Worm (Caenorhabditis elegans): ENCODE data around the gene F23B12.4.

F23B12.4 gene

DNA sequence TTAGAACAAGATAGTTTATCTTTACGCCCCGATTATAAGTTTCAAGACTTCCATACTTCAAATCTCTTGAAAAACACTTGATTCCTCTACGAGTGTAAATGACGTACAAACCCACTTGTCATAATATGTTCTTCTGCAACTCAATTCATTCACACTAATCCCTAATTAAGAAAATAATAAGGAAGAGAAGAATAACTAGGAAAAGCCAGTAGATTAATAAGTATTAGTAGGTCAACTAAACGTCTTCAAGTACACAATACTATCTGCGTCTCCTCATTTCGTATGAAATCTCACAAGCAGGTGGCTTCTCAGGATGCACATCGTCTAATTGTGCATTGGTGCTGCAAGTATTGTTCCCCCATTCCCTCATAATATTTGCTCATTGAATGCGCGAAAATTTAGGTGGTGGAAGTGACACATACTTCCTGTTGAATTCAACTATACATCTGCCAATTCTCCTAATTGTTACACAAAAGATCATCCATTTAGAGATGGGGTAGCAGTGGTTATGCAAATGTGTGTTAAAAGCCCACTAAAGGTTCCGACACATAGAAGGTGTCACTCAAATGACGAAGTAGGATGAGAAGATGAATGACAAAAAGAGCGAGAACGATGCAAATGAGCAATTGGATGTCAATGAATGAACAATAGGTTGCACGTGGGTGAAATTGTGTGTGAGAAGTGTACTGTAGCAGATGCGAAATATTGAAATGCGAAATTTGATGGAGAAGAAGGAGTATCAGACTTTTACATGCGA, 13.7 kb upstream of the F23B12.4 start:
- TF ChIP-seq ztf-11 (tag; optimal IDR thresholded peaks at IDR 0.05) (no peak), F13H6.1 (tag; optimal IDR thresholded peaks at IDR 0.05) (no peak), nhr-77 (tag; optimal IDR thresholded peaks at IDR 0.05) (no peak), egl-27 (tag; optimal IDR thresholded peaks at IDR 0.05) (no peak), dmd-4 (tag; optimal IDR thresholded peaks at IDR 0.05) (no peak), C34F6.9 (tag; optimal IDR thresholded peaks at IDR 0.05) (no peak), elt-3 (tag; optimal IDR thresholded peaks at IDR 0.05) (no peak), elt-1 (tag; optimal IDR thresholded peaks at IDR 0.05) (no peak), ztf-4 (tag; optimal IDR thresholded peaks at IDR 0.05) (no peak), nhr-23 (tag; optimal IDR thresholded peaks at IDR 0.05) (no peak), sem-4 (tag; optimal IDR thresholded peaks at IDR 0.05) (no peak), aly-2 (tag; optimal IDR thresholded peaks at IDR 0.05) (no peak), sma-9 (GFP tag; optimal IDR thresholded peaks at IDR 0.05) (no peak), sma-9 (tag; optimal IDR thresholded peaks at IDR 0.05) (no peak), mdl-1 (tag; optimal IDR thresholded peaks at IDR 0.05) (no peak)

DNA sequence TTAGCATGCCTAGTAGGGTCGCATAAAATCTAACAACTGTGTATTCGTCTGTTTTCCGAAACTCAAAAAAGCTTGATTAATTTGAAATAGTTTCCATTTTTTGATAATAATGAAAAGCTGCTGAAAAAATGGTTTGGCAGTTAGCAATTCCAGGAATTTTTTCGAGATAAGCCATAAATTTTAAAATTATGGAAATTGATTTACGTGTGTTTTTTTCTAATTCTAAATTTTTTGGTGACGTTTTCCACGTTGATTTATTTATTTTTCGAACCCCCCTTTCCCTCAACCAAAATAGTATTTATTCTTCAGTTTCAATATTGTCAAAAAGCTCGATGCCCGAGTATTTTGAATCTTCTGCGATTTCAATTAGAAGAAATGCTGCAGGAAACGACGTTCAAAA, 12.1 kb upstream of the F23B12.4 start, which contains the start of gene F23B12.1:
TSS of gene F23B12.1 (plus strand) at position 301 of the 400 bp plus-strand sequence.
- TF ChIP-seq unc-55 (GFP tag; optimal IDR thresholded peaks at IDR 0.05) (no peak), nhr-129 (tag; optimal IDR thresholded peaks at IDR 0.05) (no peak), nhr-12 (tag; optimal IDR thresholded peaks at IDR 0.05) (no peak), sem-4 (tag; optimal IDR thresholded peaks at IDR 0.05) (no peak), Y55F3AM.14 (GFP tag; optimal IDR thresholded peaks at IDR 0.05) (no peak), ama-1 (optimal IDR thresholded peaks at IDR 0.05) (no peak), blmp-1 (tag; optimal IDR thresholded peaks at IDR 0.05; ENCODE audit: insufficient read depth) (no peak), peb-1 (tag; optimal IDR thresholded peaks at IDR 0.05) (no peak), lin-13 (GFP tag; optimal IDR thresholded peaks at IDR 0.05) (no peak), nhr-10 (tag; optimal IDR thresholded peaks at IDR 0.05) (no peak), sma-9 (GFP tag; optimal IDR thresholded peaks at IDR 0.05) (no peak), sma-9 (tag; optimal IDR thresholded peaks at IDR 0.05) (no peak), ztf-11 (tag; optimal IDR thresholded peaks at IDR 0.05) (no peak), snpc-4 (tag; optimal IDR thresholded peaks at IDR 0.05) (no peak), nhr-11 (tag; optimal IDR thresholded peaks at IDR 0.05) (no peak), R02D3.7 (tag; optimal IDR thresholded peaks at IDR 0.05) (no peak)

DNA sequence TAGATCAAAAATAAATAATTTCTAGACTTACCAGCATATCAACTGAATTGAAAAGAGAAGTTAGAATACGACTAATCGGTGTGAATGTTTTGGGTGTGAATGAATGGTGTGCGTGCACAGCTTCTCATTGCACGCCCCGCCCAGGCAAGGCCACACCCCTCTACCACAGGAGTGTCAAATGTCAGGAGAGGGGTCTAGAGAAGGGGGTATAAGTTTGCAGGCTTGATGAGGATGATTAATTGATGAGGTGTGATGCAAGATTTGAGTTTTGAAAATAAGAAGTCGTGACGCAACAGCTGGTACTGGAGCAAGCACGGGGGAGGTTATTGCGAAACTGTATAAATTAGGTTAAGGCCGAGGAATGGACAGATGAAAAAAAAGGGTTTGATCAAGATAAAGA, 8.7 kb upstream of the F23B12.4 start, which contains the start of gene egl-1:
TSS of gene egl-1 (minus strand) at position 101 of the 400 bp plus-strand sequence.
- TF ChIP-seq nhr-237 (tag; optimal IDR thresholded peaks at IDR 0.05): no peak
- no peak for TF ChIP-seq ceh-82 (tag; optimal IDR thresholded peaks at IDR 0.05)
- no peak for TF ChIP-seq aly-2 (tag; optimal IDR thresholded peaks at IDR 0.05)
- no peak for TF ChIP-seq blmp-1 (tag; optimal IDR thresholded peaks at IDR 0.05; ENCODE audit: insufficient read depth)
- TF ChIP-seq sma-3 (GFP tag; optimal IDR thresholded peaks at IDR 0.05): no peak

DNA sequence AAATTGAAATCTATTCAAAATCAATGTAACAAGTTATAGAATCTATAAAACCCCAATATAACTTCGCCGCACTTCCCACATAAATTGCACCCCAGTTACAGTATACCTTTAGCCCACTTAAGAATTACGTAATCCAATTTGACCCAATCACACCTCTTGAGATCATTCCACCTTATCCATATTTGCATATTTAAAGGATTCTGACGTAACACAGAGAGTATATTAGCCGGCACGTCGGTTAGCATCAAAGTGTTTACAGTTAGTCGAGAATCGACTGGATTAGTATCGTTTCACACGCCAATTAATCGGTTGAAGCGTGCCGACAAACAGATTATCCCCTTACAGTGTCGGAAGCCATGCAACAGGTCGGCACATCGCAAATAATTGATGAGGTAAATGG, 7.4 kb upstream of the F23B12.4 start:
- TF ChIP-seq ceh-16 (tag; optimal IDR thresholded peaks at IDR 0.05): no peak
- TF ChIP-seq unc-62 (GFP tag; optimal IDR thresholded peaks at IDR 0.05): no peak

DNA sequence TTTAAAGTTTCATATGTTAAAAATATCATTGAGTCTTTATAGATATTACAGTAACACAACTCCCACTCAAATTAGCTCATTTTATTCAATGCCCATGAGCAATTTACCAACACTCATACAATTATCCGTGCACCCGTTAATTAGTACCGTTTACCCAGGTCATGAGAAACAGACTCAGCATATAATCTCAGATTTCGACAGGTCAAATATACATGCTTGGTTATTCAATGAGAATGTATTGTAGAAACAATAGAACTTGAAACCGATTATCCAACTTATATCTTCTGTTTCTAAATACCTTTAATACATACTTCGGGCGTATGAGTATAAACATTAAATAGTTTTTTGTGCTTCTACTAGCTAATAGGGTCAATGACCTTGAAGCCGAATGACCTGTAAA, 4.7 kb upstream of the F23B12.4 start:
- TF ChIP-seq nhr-25 (tag; optimal IDR thresholded peaks at IDR 0.05): no peak
- no peak for TF ChIP-seq dmd-4 (tag; optimal IDR thresholded peaks at IDR 0.05)
- no peak for TF ChIP-seq nhr-237 (tag; optimal IDR thresholded peaks at IDR 0.05)
- no peak for TF ChIP-seq peb-1 (tag; optimal IDR thresholded peaks at IDR 0.05)
- no peak for TF ChIP-seq snpc-4 (tag; optimal IDR thresholded peaks at IDR 0.05)
- no peak for TF ChIP-seq nhr-23 (tag; optimal IDR thresholded peaks at IDR 0.05)
- TF ChIP-seq unc-39 (tag; optimal IDR thresholded peaks at IDR 0.05): no peak
- no peak for TF ChIP-seq mab-5 (tag; optimal IDR thresholded peaks at IDR 0.05)
- TF ChIP-seq F13H6.1 (tag; optimal IDR thresholded peaks at IDR 0.05): no peak
- no peak for TF ChIP-seq nhr-11 (tag; optimal IDR thresholded peaks at IDR 0.05)
- no peak for TF ChIP-seq zag-1 (tag; optimal IDR thresholded peaks at IDR 0.05)
- TF ChIP-seq ama-1 (optimal IDR thresholded peaks at IDR 0.05): no peak
- no peak for TF ChIP-seq ZK546.5 (tag; optimal IDR thresholded peaks at IDR 0.05)
- no peak for TF ChIP-seq ztf-4 (tag; optimal IDR thresholded peaks at IDR 0.05)
- TF ChIP-seq mbf-1 (tag; optimal IDR thresholded peaks at IDR 0.05): no peak
- TF ChIP-seq unc-55 (GFP tag; optimal IDR thresholded peaks at IDR 0.05): no peak
- no peak for TF ChIP-seq ceh-82 (tag; optimal IDR thresholded peaks at IDR 0.05)
- no peak for TF ChIP-seq crh-2 (tag; optimal IDR thresholded peaks at IDR 0.05)
